Worm (Caenorhabditis elegans): ENCODE data around the gene F21H7.5.

The F21H7.5 gene

ce11 chrV:16218972-16219757 is 18.2 kb upstream of the F21H7.5 start, which contains the start of gene glc-1:
glc-1 (plus strand) TSS chrV:16219634.
- TF ChIP-seq sea-1 (GFP tag; conservative IDR thresholded peaks at IDR 0.05) (no peak), B0310.2 (tag; optimal IDR thresholded peaks at IDR 0.05) (no peak), F13C5.2 (tag; optimal IDR thresholded peaks at IDR 0.05) (no peak), flt-1 (GFP tag; IDR thresholded peaks at IDR 0.05) (no peak), pes-1 (GFP tag; IDR thresholded peaks at IDR 0.05) (no peak), hmbx-1 (tag; optimal IDR thresholded peaks at IDR 0.05) (no peak), ceh-36 (tag; optimal IDR thresholded peaks at IDR 0.05) (no peak), ama-1 (optimal IDR thresholded peaks at IDR 0.05) (no peak), scrt-1 (GFP tag; IDR thresholded peaks at IDR 0.05) (no peak)

DNA sequence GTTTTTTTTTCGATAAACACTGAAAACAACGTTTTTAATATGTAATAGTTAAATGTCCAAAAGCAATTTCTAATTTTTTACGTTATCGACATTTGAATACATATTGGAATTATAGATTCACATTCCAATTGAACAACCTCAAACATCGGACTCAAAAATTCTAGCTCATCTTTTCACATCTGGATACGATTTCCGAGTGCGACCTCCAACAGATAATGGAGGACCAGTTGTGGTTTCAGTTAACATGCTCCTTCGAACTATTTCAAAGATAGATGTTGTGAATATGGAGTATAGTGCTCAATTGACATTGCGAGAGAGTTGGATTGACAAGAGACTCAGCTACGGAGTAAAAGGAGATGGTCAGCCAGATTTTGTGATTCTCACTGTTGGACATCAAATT is 17.3 kb upstream of the F21H7.5 start:
- TF ChIP-seq tbx-11 (GFP tag; IDR thresholded peaks at IDR 0.05) (no peak), F13C5.2 (tag; optimal IDR thresholded peaks at IDR 0.05) (no peak), B0310.2 (tag; optimal IDR thresholded peaks at IDR 0.05) (no peak), ceh-13 (GFP tag; optimal IDR thresholded peaks at IDR 0.05) (no peak), tbx-37 (GFP tag; conservative IDR thresholded peaks at IDR 0.05) (no peak), ets-7 (tag; optimal IDR thresholded peaks at IDR 0.05) (no peak), tra-4 (tag; optimal IDR thresholded peaks at IDR 0.05) (no peak), scrt-1 (GFP tag; IDR thresholded peaks at IDR 0.05) (no peak), hnd-1 (tag; optimal IDR thresholded peaks at IDR 0.05) (no peak)

ce11 chrV:16224027-16224426 is 13.3 kb upstream of the F21H7.5 start, which contains the start of gene stdh-2:
stdh-2 (plus strand) TSS chrV:16224327.
- TF ChIP-seq ama-1 (optimal IDR thresholded peaks at IDR 0.05) (no peak), ceh-13 (GFP tag; optimal IDR thresholded peaks at IDR 0.05) (no peak), B0310.2 (tag; optimal IDR thresholded peaks at IDR 0.05) (no peak), sea-1 (GFP tag; conservative IDR thresholded peaks at IDR 0.05) (no peak), tra-4 (tag; optimal IDR thresholded peaks at IDR 0.05) (no peak), hmbx-1 (tag; optimal IDR thresholded peaks at IDR 0.05) (no peak), scrt-1 (GFP tag; IDR thresholded peaks at IDR 0.05) (no peak), hnd-1 (tag; optimal IDR thresholded peaks at IDR 0.05) (no peak), pes-1 (GFP tag; IDR thresholded peaks at IDR 0.05) (no peak), aly-1 (tag; optimal IDR thresholded peaks at IDR 0.05) (no peak), ets-7 (tag; optimal IDR thresholded peaks at IDR 0.05) (no peak), hmg-4 (GFP tag; optimal IDR thresholded peaks at IDR 0.05) (no peak), F13C5.2 (tag; optimal IDR thresholded peaks at IDR 0.05) (no peak), flt-1 (GFP tag; IDR thresholded peaks at IDR 0.05) (no peak), ceh-36 (tag; optimal IDR thresholded peaks at IDR 0.05) (no peak)

DNA sequence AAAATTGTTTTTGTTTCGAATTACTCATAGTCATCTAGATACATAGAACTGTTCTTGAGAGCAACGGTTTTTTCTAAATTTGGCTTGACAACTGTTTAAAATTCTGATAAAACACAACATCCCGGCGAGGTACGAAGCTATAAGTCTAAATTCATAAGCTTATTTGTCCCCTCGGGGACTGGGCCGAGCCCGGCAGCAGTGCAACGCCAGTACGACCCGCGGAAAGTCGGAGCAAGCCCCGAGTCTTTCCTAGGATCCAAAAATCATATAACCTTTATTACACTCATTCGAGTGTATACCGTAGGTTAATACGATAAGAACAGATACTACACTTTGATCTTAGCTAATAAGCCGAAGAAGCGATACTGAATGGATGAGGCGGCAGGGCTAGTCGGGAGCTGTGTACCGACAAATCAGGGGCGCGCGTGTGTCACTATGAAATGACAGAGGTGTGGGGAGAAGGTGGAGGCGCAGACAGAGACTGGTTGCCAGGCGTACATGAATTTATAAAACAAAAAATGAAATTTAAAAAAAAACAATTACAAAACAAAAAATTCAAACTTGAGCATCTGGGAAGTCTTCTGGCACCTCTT is 11.7 kb upstream of the F21H7.5 start:
- TF ChIP-seq ceh-13 (GFP tag; optimal IDR thresholded peaks at IDR 0.05) (no peak), tbx-11 (GFP tag; IDR thresholded peaks at IDR 0.05) (no peak), tra-4 (tag; optimal IDR thresholded peaks at IDR 0.05) (no peak), ama-1 (optimal IDR thresholded peaks at IDR 0.05) (no peak), pes-1 (GFP tag; IDR thresholded peaks at IDR 0.05) (no peak), flt-1 (GFP tag; IDR thresholded peaks at IDR 0.05) (no peak), hmbx-1 (tag; optimal IDR thresholded peaks at IDR 0.05) (no peak), sea-1 (GFP tag; conservative IDR thresholded peaks at IDR 0.05) (no peak)

ce11 chrV:16226581-16226980 is 10.7 kb upstream of the F21H7.5 start, which contains the start of gene F11A5.13:
F11A5.13 (minus strand) TSS chrV:16226681.
- TF ChIP-seq hmbx-1 (tag; optimal IDR thresholded peaks at IDR 0.05) (no peak), flt-1 (GFP tag; IDR thresholded peaks at IDR 0.05) (no peak), B0310.2 (tag; optimal IDR thresholded peaks at IDR 0.05) (no peak), scrt-1 (GFP tag; IDR thresholded peaks at IDR 0.05) (no peak), tra-4 (tag; optimal IDR thresholded peaks at IDR 0.05) (no peak), aly-1 (tag; optimal IDR thresholded peaks at IDR 0.05) (no peak), tbx-11 (GFP tag; IDR thresholded peaks at IDR 0.05) (no peak)

DNA sequence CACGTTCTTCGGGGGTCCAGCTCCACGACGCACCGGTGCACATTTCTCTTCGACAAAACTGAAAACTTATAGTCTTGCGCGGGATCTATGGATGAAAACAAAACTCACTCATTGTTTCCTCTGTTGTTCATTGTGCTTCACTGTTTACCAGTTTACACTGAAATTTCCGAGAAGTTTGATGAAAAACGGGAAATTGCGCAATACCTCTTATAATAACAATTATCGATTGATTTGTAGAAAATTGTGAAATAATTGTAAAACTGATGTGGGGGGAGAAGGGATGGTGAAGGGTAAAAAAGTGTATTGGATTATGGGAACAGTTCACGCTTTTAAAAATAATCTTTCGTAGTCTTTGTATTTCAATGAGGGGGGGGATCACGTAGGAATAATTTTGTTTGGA is 7.9 kb upstream of the F21H7.5 start:
- TF ChIP-seq B0310.2 (tag; optimal IDR thresholded peaks at IDR 0.05) (no peak), sea-1 (GFP tag; conservative IDR thresholded peaks at IDR 0.05) (no peak), aly-1 (tag; optimal IDR thresholded peaks at IDR 0.05) (no peak), pes-1 (GFP tag; IDR thresholded peaks at IDR 0.05) (no peak), hmg-4 (GFP tag; optimal IDR thresholded peaks at IDR 0.05) (no peak), flt-1 (GFP tag; IDR thresholded peaks at IDR 0.05) (no peak), ama-1 (optimal IDR thresholded peaks at IDR 0.05) (no peak), tbx-11 (GFP tag; IDR thresholded peaks at IDR 0.05) (no peak), tbx-37 (GFP tag; conservative IDR thresholded peaks at IDR 0.05) (no peak), ceh-13 (GFP tag; optimal IDR thresholded peaks at IDR 0.05) (no peak), tra-4 (tag; optimal IDR thresholded peaks at IDR 0.05) (no peak), hnd-1 (tag; optimal IDR thresholded peaks at IDR 0.05) (no peak), ets-7 (tag; optimal IDR thresholded peaks at IDR 0.05) (no peak), F13C5.2 (tag; optimal IDR thresholded peaks at IDR 0.05) (no peak), scrt-1 (GFP tag; IDR thresholded peaks at IDR 0.05) (no peak), ceh-36 (tag; optimal IDR thresholded peaks at IDR 0.05) (no peak), hmbx-1 (tag; optimal IDR thresholded peaks at IDR 0.05) (no peak)

DNA sequence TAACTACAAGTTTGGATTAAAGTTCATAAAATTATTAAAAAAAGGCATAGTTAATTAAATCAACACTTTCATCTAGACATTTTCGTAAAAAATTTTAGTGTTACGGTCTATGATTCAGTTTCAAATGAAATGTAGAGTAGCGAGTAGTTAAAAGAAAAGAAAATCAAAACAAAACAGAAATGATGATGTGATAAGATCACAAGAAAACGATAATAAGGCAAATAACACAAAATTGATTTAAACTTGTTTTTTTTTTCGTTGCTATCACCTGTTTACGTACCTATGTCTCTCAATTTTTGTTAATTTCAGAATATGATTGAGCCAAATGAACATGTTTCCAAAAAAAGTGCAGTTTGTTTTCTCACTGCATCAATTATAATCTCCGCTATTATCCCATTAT is 7.4 kb upstream of the F21H7.5 start, which contains the start of the genes F21H7.2 and F21H7.12:
Gene F21H7.2, minus strand, starts transcription at position 101 of the 400 bp plus-strand sequence.
Gene F21H7.12, plus strand, starts transcription at position 270 of the 400 bp plus-strand sequence.
- TF ChIP-seq ceh-13 (GFP tag; optimal IDR thresholded peaks at IDR 0.05) (no peak), ets-7 (tag; optimal IDR thresholded peaks at IDR 0.05) (no peak), ceh-36 (tag; optimal IDR thresholded peaks at IDR 0.05) (no peak), sea-1 (GFP tag; conservative IDR thresholded peaks at IDR 0.05) (no peak), flt-1 (GFP tag; IDR thresholded peaks at IDR 0.05) (no peak), B0310.2 (tag; optimal IDR thresholded peaks at IDR 0.05) (no peak), F13C5.2 (tag; optimal IDR thresholded peaks at IDR 0.05) (no peak), hmbx-1 (tag; optimal IDR thresholded peaks at IDR 0.05) (no peak), ama-1 (optimal IDR thresholded peaks at IDR 0.05) (no peak), tbx-11 (GFP tag; IDR thresholded peaks at IDR 0.05) (no peak), scrt-1 (GFP tag; IDR thresholded peaks at IDR 0.05) (no peak)
